Worm (Caenorhabditis elegans) whole organism, mixed stage, embryonic: ENCODE data around the gene arrd-22.

Experiments
- ces-1 ChIP-seq: fragments of 150-350 bp; optimal IDR thresholded peaks from 2 replicates; lab custom pipeline; 2014; ENCODE audit warnings: missing biosample characterization, missing genetic modification reagents, missing genetic modification characterization
- ztf-11 ChIP-seq: fragments of 150-350 bp; optimal IDR thresholded peaks from 2 replicates; lab custom pipeline; 2014; ENCODE audit warnings: missing biosample characterization, missing genetic modification characterization

ce11 chrV:3428697-3429096 lies 18.4 kb downstream of the arrd-22 start, which contains the start of gene srab-20:
- TF ChIP-seq ztf-11 (tag; lab: Kevin White, UChicago) (no peak), ces-1 (no peak)
